Fruit fly (Drosophila melanogaster): Measurements from ENCODE around the gene spz.

Gene spz

dm6 chr3R:27087549-27087948, 17.7 kb upstream of the spz start, which contains the start of gene Cpr97Ea:
TSS of gene Cpr97Ea (minus strand) at chr3R:27087778.
- TF ChIP-seq CG10959 (GFP tag; IDR thresholded peaks at IDR 0.05) (no peak), CG10543 (GFP tag; optimal IDR thresholded peaks at IDR 0.05) (no peak), ash1 (GFP tag; optimal IDR thresholded peaks at IDR 0.05) (no peak), inv (GFP tag; IDR thresholded peaks at IDR 0.05; ENCODE audit: partially characterized antibody) (no peak), onecut (GFP tag; IDR thresholded peaks at IDR 0.05) (no peak), CG13894 (tag; optimal IDR thresholded peaks at IDR 0.05) (no peak), unc-4 (GFP tag; IDR thresholded peaks at IDR 0.05; ENCODE audit: partially characterized antibody) (no peak), CG12104 (GFP tag; optimal IDR thresholded peaks at IDR 0.05) (no peak), Deaf1 (tag; optimal IDR thresholded peaks at IDR 0.05) (no peak), CG6683 (GFP tag; optimal IDR thresholded peaks at IDR 0.05) (no peak), Dad (GFP tag; optimal IDR thresholded peaks at IDR 0.05) (no peak), fd102C (GFP tag; optimal IDR thresholded peaks at IDR 0.05) (no peak), CG14860 (GFP tag; IDR thresholded peaks at IDR 0.05; ENCODE audit: partially characterized antibody) (no peak), CG3847 (GFP tag; IDR thresholded peaks at IDR 0.05) (no peak), CG4820 (GFP tag; optimal IDR thresholded peaks at IDR 0.05) (no peak)

dm6 chr3R:27084528-27085052, 14.7 kb upstream of the spz start:
- TF ChIP-seq CG2678 (tag; optimal IDR thresholded peaks at IDR 0.05) (no peak), nom (GFP tag; optimal IDR thresholded peaks at IDR 0.05) (peak; percentile 40), Drgx (GFP tag; IDR thresholded peaks at IDR 0.05) (peak; percentile 32; the same call in 1 of the 2 replicates), CG4404 (GFP tag; IDR thresholded peaks at IDR 0.05) (no peak), Rfx (GFP tag; IDR thresholded peaks at IDR 0.05) (no peak), Rx (GFP tag; IDR thresholded peaks at IDR 0.05) (no peak), D19B (GFP tag; optimal IDR thresholded peaks at IDR 0.05) (no peak), al (GFP tag; IDR thresholded peaks at IDR 0.05) (no peak), kni (GFP tag; optimal IDR thresholded peaks at IDR 0.05) (no peak), Dfd (GFP tag; optimal IDR thresholded peaks at IDR 0.05) (no peak), CG3838 (GFP tag; optimal IDR thresholded peaks at IDR 0.05) (no peak), jing (GFP tag; optimal IDR thresholded peaks at IDR 0.05) (no peak), amos (GFP tag; IDR thresholded peaks at IDR 0.05; ENCODE audit: partially characterized antibody) (no peak), vfl (GFP tag; optimal IDR thresholded peaks at IDR 0.05) (no peak), CG12769 (tag; optimal IDR thresholded peaks at IDR 0.05) (no peak), cg (GFP tag; optimal IDR thresholded peaks at IDR 0.05) (no peak), CG14441 (GFP tag; IDR thresholded peaks at IDR 0.05) (no peak), trem (tag; optimal IDR thresholded peaks at IDR 0.05) (no peak)

- TF ChIP-seq chinmo (GFP tag; IDR thresholded peaks at IDR 0.05; ENCODE audit: partially characterized antibody) (0 out of 4 replicates have a peak, but pooled peaks have one; percentile 34), CG9437 (GFP tag; optimal IDR thresholded peaks at IDR 0.05) (no peak), CG6791 (GFP tag; IDR thresholded peaks at IDR 0.05; ENCODE audit: partially characterized antibody) (peak; percentile 58; the same call in 2 of the 3 replicates), CG13624 (GFP tag; optimal IDR thresholded peaks at IDR 0.05) (no peak), Dbx (GFP tag; IDR thresholded peaks at IDR 0.05) (no peak), CG9932 (GFP tag; IDR thresholded peaks at IDR 0.05) (no peak), CG2199 (GFP tag; IDR thresholded peaks at IDR 0.05) (0 out of 3 replicates have a peak, but pooled peaks have one; percentile 35), CG18262 (tag; optimal IDR thresholded peaks at IDR 0.05) (no peak), CTCF (GFP tag; optimal IDR thresholded peaks at IDR 0.05) (peak; percentile 80), Lhr (GFP tag; optimal IDR thresholded peaks at IDR 0.05) (no peak), sens (GFP tag) (peak; percentile 50), cg (GFP tag; optimal IDR thresholded peaks at IDR 0.05) (no peak), ci (GFP tag; IDR thresholded peaks at IDR 0.05) (no peak), Bgb (GFP tag; IDR thresholded peaks at IDR 0.05; ENCODE audit: partially characterized antibody) (peak; percentile 62)
Observed at dm6 chr3R:27082752-27083151, 12.9 kb upstream of the spz start.

Measured in whole organism, embryonic.